Worm (Caenorhabditis elegans): ENCODE data around the gene Y69A2AR.1.

DNA sequence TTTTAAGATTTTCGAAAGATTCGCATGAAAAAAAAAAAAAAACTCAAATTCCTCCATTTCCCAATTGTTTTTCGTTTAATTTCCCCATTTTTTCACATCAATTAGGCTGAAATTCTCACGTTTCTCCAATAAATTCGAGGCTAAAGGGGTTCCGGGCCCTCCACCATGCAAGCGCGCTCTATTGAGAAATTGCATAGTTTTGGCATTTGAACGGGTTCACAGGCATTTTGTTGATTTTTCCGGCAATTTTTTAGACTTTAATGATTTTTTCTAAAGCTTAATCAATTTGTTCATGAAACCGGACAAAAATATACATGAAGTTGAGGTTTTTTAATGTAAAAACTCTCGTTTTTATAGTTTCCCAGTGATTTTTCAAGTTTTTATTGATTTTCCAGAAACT, 723 bp upstream of the Y69A2AR.1 start:
- no peak for TF ChIP-seq nhr-28 (tag; optimal IDR thresholded peaks at IDR 0.05)
- no peak for TF ChIP-seq aha-1 (tag; optimal IDR thresholded peaks at IDR 0.05)
- TF ChIP-seq fkh-10 (GFP tag; optimal IDR thresholded peaks at IDR 0.05) = no peak
- TF ChIP-seq Y116A8C.19 (tag; optimal IDR thresholded peaks at IDR 0.05; ENCODE audit: borderline replicate concordance) = no peak
- TF ChIP-seq ces-1 (GFP tag; optimal IDR thresholded peaks at IDR 0.05) = no peak
- TF ChIP-seq tbx-2 (tag; optimal IDR thresholded peaks at IDR 0.05) = no peak
- no peak for TF ChIP-seq elt-3 (tag; optimal IDR thresholded peaks at IDR 0.05)
- TF ChIP-seq sox-4 (tag; optimal IDR thresholded peaks at IDR 0.05) = no peak

Measured in whole organism, L1 larva.